Fruit fly (Drosophila melanogaster) whole organism, embryonic: ENCODE results near the gene Gr63a.

Source experiments
- Blimp-1 ChIP-seq: fragments of 200-800 bp; sonication (Bioruptor generic); optimal IDR thresholded peaks from 3 replicates; lab custom pipeline; 2018; ENCODE audit warnings: missing biosample characterization, missing genetic modification characterization, mild to moderate bottlenecking, moderate library complexity, missing genetic modification reagents
- CG34422 ChIP-seq: fragments of 200-800 bp; sonication (Bioruptor generic); IDR thresholded peaks from 3 replicates; pipeline ENCODE4 v1.3.6; 2022; ENCODE audit warnings: missing biosample characterization, missing genetic modification characterization
- CG8478 ChIP-seq: fragments of >200 bp; optimal IDR thresholded peaks from 2 replicates; lab custom pipeline; 2018
- HLH3B ChIP-seq: fragments of 200-800 bp; sonication (Bioruptor generic); IDR thresholded peaks from 2 replicates; pipeline ENCODE4 v1.3.6; 2022; ENCODE audit warnings: missing biosample characterization, missing genetic modification characterization
- Spps ChIP-seq: fragments of 200-800 bp; sonication (Bioruptor generic); optimal IDR thresholded peaks from 2 replicates; lab custom pipeline; 2018; ENCODE audit warnings: missing biosample characterization, mild to moderate bottlenecking, missing genetic modification characterization
- bigmax ChIP-seq: fragments of 200-800 bp; sonication (Bioruptor generic); optimal IDR thresholded peaks from 2 replicates; lab custom pipeline; 2018; ENCODE audit warnings: missing biosample characterization, mild to moderate bottlenecking, missing genetic modification characterization
- klu ChIP-seq: fragments of 200-800 bp; sonication (Bioruptor generic); IDR thresholded peaks from 2 replicates; pipeline ENCODE4 v1.3.6; 2022; ENCODE audit warnings: missing biosample characterization, missing genetic modification characterization
- onecut ChIP-seq: fragments of 200-800 bp; sonication (Bioruptor generic); IDR thresholded peaks from 2 replicates; pipeline ENCODE4 v1.3.6; 2022; ENCODE audit warnings: missing biosample characterization, missing genetic modification characterization
- zen ChIP-seq: fragments of 200-800 bp; sonication (Bioruptor generic); optimal IDR thresholded peaks from 3 replicates; lab custom pipeline; 2018; ENCODE audit warnings: missing biosample characterization, mild to moderate bottlenecking, missing genetic modification characterization, moderate library complexity

DNA sequence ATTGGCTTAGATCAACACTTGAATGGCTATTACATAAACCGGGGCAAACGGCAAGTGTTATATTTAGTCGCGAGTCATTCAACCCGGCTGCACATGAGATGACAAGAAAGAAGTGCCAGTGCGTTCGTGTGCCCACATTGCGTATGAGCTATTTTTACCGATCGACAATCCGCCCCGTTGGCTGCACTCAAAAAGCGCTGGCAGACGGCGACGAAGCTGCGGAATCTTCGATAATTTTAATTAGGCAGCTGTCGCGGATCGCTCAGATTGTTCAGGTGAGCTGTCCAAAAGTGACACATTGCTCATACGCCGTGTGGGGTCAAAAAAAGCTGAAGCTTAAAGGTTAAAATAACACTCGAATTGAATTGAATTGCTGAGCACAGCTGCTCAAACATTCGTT, 37.7 kb upstream of the Gr63a start:
- TF ChIP-seq onecut (GFP tag; lab: Robert Waterston, UW) (no peak), bigmax (no peak), HLH3B (GFP tag; lab: Robert Waterston, UW) (no peak), zen (tag; lab: Kevin White, UChicago) (no peak), CG34422 (GFP tag; lab: Robert Waterston, UW) (no peak), klu (GFP tag; lab: Robert Waterston, UW) (no peak), Blimp-1 (GFP tag; lab: Kevin White, UChicago) (no peak), CG8478 (lab: Kevin White, UChicago) (no peak), Spps (tag; lab: Kevin White, UChicago) (no peak)
